Fruit fly (Drosophila melanogaster): ENCODE results near the gene CG17568.

Gene CG17568

dm6 chr2L:19158679-19159551 lies 22.6 kb downstream of the CG17568 start:
- no peak for TF ChIP-seq CG4328 (GFP tag; optimal IDR thresholded peaks at IDR 0.05)
- TF ChIP-seq Drgx (GFP tag; IDR thresholded peaks at IDR 0.05): peak; percentile 70
- peak; percentile 41; the same call in 1 of the 2 replicates for TF ChIP-seq sisA (GFP tag; IDR thresholded peaks at IDR 0.05)
- no peak for TF ChIP-seq Fer2 (tag; optimal IDR thresholded peaks at IDR 0.05)
- TF ChIP-seq emc (GFP tag; optimal IDR thresholded peaks at IDR 0.05): no peak
- no peak for TF ChIP-seq ttk (GFP tag; IDR thresholded peaks at IDR 0.05)
- TF ChIP-seq CG16815 (GFP tag; optimal IDR thresholded peaks at IDR 0.05): peak; percentile 19
- peak; percentile 10 for TF ChIP-seq PHDP (tag; optimal IDR thresholded peaks at IDR 0.05)
- no peak for TF ChIP-seq ase (GFP tag; IDR thresholded peaks at IDR 0.05)
- no peak for TF ChIP-seq B-H1 (GFP tag; IDR thresholded peaks at IDR 0.05)
- TF ChIP-seq CG15073 (GFP tag; optimal IDR thresholded peaks at IDR 0.05): no peak
- TF ChIP-seq Hr51 (GFP tag; optimal IDR thresholded peaks at IDR 0.05): peak in 1 of 2 experiments; percentile 28
- TF ChIP-seq ham (GFP tag; IDR thresholded peaks at IDR 0.05): no peak; the same call in 1 of the 2 replicates
- peak; percentile 54 for TF ChIP-seq bab2 (GFP tag; optimal IDR thresholded peaks at IDR 0.05)
- TF ChIP-seq CG1792 (GFP tag; optimal IDR thresholded peaks at IDR 0.05): no peak
- TF ChIP-seq dmrt99B (tag; optimal IDR thresholded peaks at IDR 0.05): peak; percentile 67
- TF ChIP-seq ATbp (GFP tag; optimal IDR thresholded peaks at IDR 0.05): peak; percentile 14
- TF ChIP-seq Xbp1 (GFP tag; optimal IDR thresholded peaks at IDR 0.05): peak; percentile 51
- no peak for TF ChIP-seq CG31388 (GFP tag; optimal IDR thresholded peaks at IDR 0.05)
- TF ChIP-seq ind (GFP tag; optimal IDR thresholded peaks at IDR 0.05): peak; percentile 58
- peak; percentile 43 for TF ChIP-seq CG11504 (tag; optimal IDR thresholded peaks at IDR 0.05)
- TF ChIP-seq CoRest (tag; optimal IDR thresholded peaks at IDR 0.05): peak; percentile 2
- peak; percentile 57 for TF ChIP-seq CG1529 (GFP tag; optimal IDR thresholded peaks at IDR 0.05)
- no peak for TF ChIP-seq CG9609 (GFP tag; optimal IDR thresholded peaks at IDR 0.05)
- no peak; the same call in 1 of the 2 replicates for TF ChIP-seq CG8765 (GFP tag; IDR thresholded peaks at IDR 0.05)
- peak; percentile 70; the same call in 2 of the 3 replicates for TF ChIP-seq CG17361 (GFP tag; IDR thresholded peaks at IDR 0.05)
- TF ChIP-seq bowl (GFP tag; IDR thresholded peaks at IDR 0.05): no peak
- no peak for TF ChIP-seq unc-4 (GFP tag; IDR thresholded peaks at IDR 0.05; ENCODE audit: partially characterized antibody)
- TF ChIP-seq ato (GFP tag; IDR thresholded peaks at IDR 0.05; ENCODE audit: partially characterized antibody): no peak
- TF ChIP-seq Sry-δ (GFP tag; optimal IDR thresholded peaks at IDR 0.05): no peak
- no peak for TF ChIP-seq eyg (GFP tag; optimal IDR thresholded peaks at IDR 0.05)
- no peak for TF ChIP-seq Sin3A (optimal IDR thresholded peaks at IDR 0.05)
- peak; percentile 17 for TF ChIP-seq CG12236 (GFP tag; optimal IDR thresholded peaks at IDR 0.05)
- peak; percentile 30 for TF ChIP-seq Antp (GFP tag; optimal IDR thresholded peaks at IDR 0.05)
- TF ChIP-seq gcm2 (GFP tag; optimal IDR thresholded peaks at IDR 0.05): no peak
- TF ChIP-seq CG13287 (GFP tag; IDR thresholded peaks at IDR 0.05; ENCODE audit: partially characterized antibody): no peak
- peak; percentile 32 for TF ChIP-seq Sox100B (GFP tag; optimal IDR thresholded peaks at IDR 0.05)
- TF ChIP-seq esg (GFP tag; conservative IDR thresholded peaks at IDR 0.05): no peak; the same call in 1 of the 2 replicates
- no peak for TF ChIP-seq otp (GFP tag; IDR thresholded peaks at IDR 0.05)
- TF ChIP-seq vfl (GFP tag; optimal IDR thresholded peaks at IDR 0.05): peak; percentile 18
- peak; percentile 39 for TF ChIP-seq CG14710 (tag; optimal IDR thresholded peaks at IDR 0.05)
- 0 out of 2 replicates have a peak, but pooled peaks have one; percentile 3 for TF ChIP-seq al (GFP tag; IDR thresholded peaks at IDR 0.05)
- no peak for TF ChIP-seq NFAT (GFP tag; IDR thresholded peaks at IDR 0.05)
- peak; percentile 32 for TF ChIP-seq CG7556 (GFP tag; optimal IDR thresholded peaks at IDR 0.05)
- TF ChIP-seq CG1233 (GFP tag; optimal IDR thresholded peaks at IDR 0.05): no peak
- no peak for TF ChIP-seq twi (tag; optimal IDR thresholded peaks at IDR 0.05)
- no peak for TF ChIP-seq Ravus (GFP tag; IDR thresholded peaks at IDR 0.05)
- TF ChIP-seq zf30C (GFP tag; optimal IDR thresholded peaks at IDR 0.05): no peak
- peak; percentile 25 for TF ChIP-seq CG10209 (GFP tag; optimal IDR thresholded peaks at IDR 0.05)
- no peak for TF ChIP-seq CG9215 (GFP tag; IDR thresholded peaks at IDR 0.05)
